Fruit fly (Drosophila melanogaster) whole organism, embryonic: ENCODE data around the gene Mics1.
A peak's percentile ranks its signal among the peaks of the same experiment; 100 is the strongest.

Experiments used
- Asciz ChIP-seq: fragments of 200-800 bp; sonication (Bioruptor generic); optimal IDR thresholded peaks from 2 replicates; lab custom pipeline; 2017; ENCODE audit warnings: missing biosample characterization, mild to moderate bottlenecking, missing genetic modification characterization, missing genetic modification reagents
- CG10543 ChIP-seq: fragments of 200-800 bp; sonication (Bioruptor generic); optimal IDR thresholded peaks from 3 replicates; lab custom pipeline; 2017; ENCODE audit warnings: missing biosample characterization, mild to moderate bottlenecking, missing genetic modification characterization, moderate library complexity
- CG11085 ChIP-seq: fragments of 200-800 bp; sonication (Bioruptor generic); IDR thresholded peaks from 2 replicates; pipeline ENCODE4 v1.3.6; 2022; ENCODE audit warnings: missing biosample characterization, missing genetic modification characterization
- CG11504 ChIP-seq: fragments of 200-800 bp; sonication (Bioruptor generic); optimal IDR thresholded peaks from 3 replicates; lab custom pipeline; 2019; ENCODE audit warnings: missing biosample characterization, mild to moderate bottlenecking, missing genetic modification characterization, moderate library complexity
- CG12391 ChIP-seq: fragments of 200-800 bp; sonication (Bioruptor generic); optimal IDR thresholded peaks from 3 replicates; lab custom pipeline; 2018; ENCODE audit warnings: missing biosample characterization, mild to moderate bottlenecking, missing genetic modification characterization, moderate library complexity
- CG12659 ChIP-seq: fragments of 200-800 bp; sonication (Bioruptor generic); optimal IDR thresholded peaks from 3 replicates; lab custom pipeline; 2017; ENCODE audit warnings: mild to moderate bottlenecking, missing biosample characterization, missing genetic modification reagents, missing genetic modification characterization
- CG12744 ChIP-seq: fragments of 200-800 bp; sonication (Bioruptor generic); optimal IDR thresholded peaks from 2 replicates; lab custom pipeline; 2016; ENCODE audit warnings: missing biosample characterization, missing genetic modification characterization
- CG13296 ChIP-seq: fragments of 200-800 bp; sonication (Bioruptor generic); optimal IDR thresholded peaks from 3 replicates; lab custom pipeline; 2018; ENCODE audit warnings: missing biosample characterization, mild to moderate bottlenecking, missing genetic modification characterization
- CG13775 ChIP-seq: fragments of 200-800 bp; sonication (Bioruptor generic); optimal IDR thresholded peaks from 3 replicates; lab custom pipeline; 2017; ENCODE audit warnings: missing biosample characterization, mild to moderate bottlenecking, missing genetic modification characterization
- CG15514 ChIP-seq: fragments of 200-800 bp; sonication (Bioruptor generic); optimal IDR thresholded peaks from 3 replicates; lab custom pipeline; 2017; ENCODE audit warnings: missing biosample characterization, missing genetic modification characterization, mild to moderate bottlenecking, moderate library complexity, missing genetic modification reagents
- CG16779 ChIP-seq: fragments of 200-800 bp; sonication (Bioruptor generic); IDR thresholded peaks from 2 replicates; pipeline ENCODE4 v1.3.6; 2022; ENCODE audit warnings: missing biosample characterization, missing genetic modification characterization
- CG18599 ChIP-seq: fragments of 200-800 bp; sonication (Bioruptor generic); optimal IDR thresholded peaks from 3 replicates; lab custom pipeline; 2017; ENCODE audit warnings: missing biosample characterization, missing genetic modification characterization, mild to moderate bottlenecking, moderate library complexity, missing genetic modification reagents
- CG2129 ChIP-seq: fragments of 200-800 bp; sonication (Bioruptor generic); IDR thresholded peaks from 2 replicates; pipeline ENCODE4 v1.3.6; 2022; ENCODE audit warnings: missing biosample characterization, missing genetic modification characterization; ENCODE audit not compliant: partially characterized antibody
- CG2199 ChIP-seq: fragments of 200-800 bp; sonication (Bioruptor generic); IDR thresholded peaks from 3 replicates; pipeline ENCODE4 v1.3.6; 2022; ENCODE audit warnings: missing biosample characterization, missing genetic modification characterization
- CG32772 ChIP-seq: fragments of 200-800 bp; sonication (Bioruptor generic); IDR thresholded peaks from 2 replicates; pipeline ENCODE4 v1.3.6; 2022; ENCODE audit warnings: missing biosample characterization, missing genetic modification characterization
- CG4404 ChIP-seq: fragments of 200-800 bp; sonication (Bioruptor generic); IDR thresholded peaks from 2 replicates; pipeline ENCODE4 v1.3.6; 2022; ENCODE audit warnings: missing biosample characterization, missing genetic modification characterization
- CG5245 ChIP-seq: fragments of 200-800 bp; sonication (Bioruptor generic); optimal IDR thresholded peaks from 3 replicates; lab custom pipeline; 2016; ENCODE audit warnings: missing biosample characterization, missing genetic modification characterization
- CG5953 ChIP-seq: fragments of 200-800 bp; sonication (Bioruptor generic); IDR thresholded peaks from 2 replicates; pipeline ENCODE4 v1.3.6; 2022; ENCODE audit warnings: missing biosample characterization, missing genetic modification characterization
- CG8281 ChIP-seq: fragments of 200-800 bp; sonication (Bioruptor generic); optimal IDR thresholded peaks from 2 replicates; lab custom pipeline; 2018; ENCODE audit warnings: missing biosample characterization, mild to moderate bottlenecking, missing genetic modification characterization, moderate library complexity
- CG8478 ChIP-seq: fragments of >200 bp; optimal IDR thresholded peaks from 2 replicates; lab custom pipeline; 2018
- CHES-1-like ChIP-seq: fragments of 200-800 bp; sonication (Bioruptor generic); optimal IDR thresholded peaks from 2 replicates; lab custom pipeline; 2016; ENCODE audit warnings: missing biosample characterization, missing genetic modification characterization
- D ChIP-seq, 2 experiments: fragments of 200-800 bp in 1 of 2; fragments of >200 bp in 1 of 2; sonication (Bioruptor generic) in 1 of 2; optimal IDR thresholded peaks; 2 replicates in 1 of 2; 3 replicates in 1 of 2; lab custom pipeline; 2017; ENCODE audit warnings: mild to moderate bottlenecking in 1 of 2, missing biosample characterization in 1 of 2, missing genetic modification characterization in 1 of 2, missing genetic modification reagents in 1 of 2
- Fer3 ChIP-seq: fragments of 200-800 bp; sonication (Bioruptor generic); optimal IDR thresholded peaks from 2 replicates; lab custom pipeline; 2018; ENCODE audit warnings: missing biosample characterization, mild to moderate bottlenecking, missing genetic modification characterization, moderate library complexity
- HLH4C ChIP-seq: fragments of 200-800 bp; sonication (Bioruptor generic); IDR thresholded peaks from 3 replicates; pipeline ENCODE4 v1.3.6; 2022; ENCODE audit warnings: missing biosample characterization, missing genetic modification characterization; ENCODE audit not compliant: partially characterized antibody
- Hmx ChIP-seq: fragments of 200-800 bp; sonication (Bioruptor generic); optimal IDR thresholded peaks from 2 replicates; lab custom pipeline; 2016; ENCODE audit warnings: missing biosample characterization, missing genetic modification characterization
- Mad ChIP-seq: fragments of 200-800 bp; sonication (Bioruptor generic); optimal IDR thresholded peaks from 2 replicates; lab custom pipeline; 2016; ENCODE audit warnings: missing biosample characterization, missing genetic modification characterization
- Opbp ChIP-seq: fragments of 200-800 bp; sonication (Bioruptor generic); IDR thresholded peaks from 3 replicates; pipeline ENCODE4 v1.3.6; 2022; ENCODE audit warnings: missing biosample characterization, missing genetic modification characterization; ENCODE audit not compliant: partially characterized antibody
- Rfx ChIP-seq: fragments of 200-800 bp; sonication (Bioruptor generic); IDR thresholded peaks from 2 replicates; pipeline ENCODE4 v1.3.6; 2022; ENCODE audit warnings: missing biosample characterization, missing genetic modification characterization
- Scr ChIP-seq: fragments of 200-800 bp; sonication (Bioruptor generic); IDR thresholded peaks from 2 replicates; pipeline ENCODE4 v1.3.6; 2022; ENCODE audit warnings: missing biosample characterization, missing genetic modification characterization; ENCODE audit not compliant: partially characterized antibody
- Spps ChIP-seq: fragments of 200-800 bp; sonication (Bioruptor generic); optimal IDR thresholded peaks from 2 replicates; lab custom pipeline; 2018; ENCODE audit warnings: missing biosample characterization, mild to moderate bottlenecking, missing genetic modification characterization
- Vsx1 ChIP-seq: fragments of 200-800 bp; sonication (Bioruptor generic); optimal IDR thresholded peaks from 2 replicates; lab custom pipeline; 2017; ENCODE audit warnings: missing biosample characterization, mild to moderate bottlenecking, missing genetic modification characterization, missing genetic modification reagents
- ase ChIP-seq: fragments of 200-800 bp; sonication (Bioruptor generic); IDR thresholded peaks from 3 replicates; pipeline ENCODE4 v1.3.6; 2022; ENCODE audit warnings: missing biosample characterization, missing genetic modification characterization
- dati ChIP-seq: fragments of 200-800 bp; sonication (Bioruptor generic); IDR thresholded peaks from 2 replicates; pipeline ENCODE4 v1.3.6; 2022; ENCODE audit warnings: missing biosample characterization, missing genetic modification characterization
- en ChIP-seq: fragments of 200-800 bp; sonication (Bioruptor generic); optimal IDR thresholded peaks from 2 replicates; lab custom pipeline; 2016; ENCODE audit warnings: missing biosample characterization, missing genetic modification characterization
- eve ChIP-seq, 2 experiments: fragments of >200 bp; optimal IDR thresholded peaks; 2 replicates each; lab custom pipeline; 2017; ENCODE audit warnings: missing biosample characterization in 2 of 2, missing genetic modification characterization in 2 of 2
- gcm2 ChIP-seq: fragments of 200-800 bp; sonication (Bioruptor generic); optimal IDR thresholded peaks from 2 replicates; lab custom pipeline; 2016; ENCODE audit warnings: missing biosample characterization, missing genetic modification characterization
- mam ChIP-seq: fragments of 200-800 bp; sonication (Bioruptor generic); optimal IDR thresholded peaks from 3 replicates; lab custom pipeline; 2016; ENCODE audit warnings: missing biosample characterization, missing genetic modification characterization
- mirr ChIP-seq: fragments of 200-800 bp; sonication (Bioruptor generic); optimal IDR thresholded peaks from 3 replicates; lab custom pipeline; 2018; ENCODE audit warnings: missing biosample characterization, mild to moderate bottlenecking, missing genetic modification characterization
- nau ChIP-seq: fragments of 200-800 bp; sonication (Bioruptor generic); optimal IDR thresholded peaks from 3 replicates; lab custom pipeline; 2017; ENCODE audit warnings: missing biosample characterization, mild to moderate bottlenecking, missing genetic modification characterization, missing genetic modification reagents
- odd ChIP-seq: fragments of 200-800 bp; sonication (Bioruptor generic); optimal IDR thresholded peaks from 2 replicates; lab custom pipeline; 2017; ENCODE audit warnings: missing biosample characterization, mild to moderate bottlenecking, missing genetic modification characterization
- pnt ChIP-seq: fragments of 200-800 bp; sonication (Bioruptor generic); optimal IDR thresholded peaks from 3 replicates; lab custom pipeline; 2016; ENCODE audit warnings: missing biosample characterization, missing genetic modification characterization
- sens-2 ChIP-seq: fragments of 200-800 bp; sonication (Bioruptor generic); IDR thresholded peaks from 2 replicates; pipeline ENCODE4 v1.3.6; 2022; ENCODE audit warnings: missing biosample characterization, missing genetic modification characterization
- seq ChIP-seq: fragments of 200-800 bp; sonication (Bioruptor generic); IDR thresholded peaks from 2 replicates; pipeline ENCODE4 v1.3.6; 2022; ENCODE audit warnings: missing biosample characterization, missing genetic modification characterization
- so ChIP-seq: fragments of 200-800 bp; sonication (Bioruptor generic); IDR thresholded peaks from 3 replicates; pipeline ENCODE4 v1.3.6; 2022; ENCODE audit warnings: missing biosample characterization, missing genetic modification characterization
- tio ChIP-seq: fragments of 200-800 bp; sonication (Bioruptor generic); optimal IDR thresholded peaks from 2 replicates; lab custom pipeline; 2017; ENCODE audit warnings: missing biosample characterization, missing genetic modification characterization, inconsistent platforms
- tna ChIP-seq: fragments of 200-800 bp; sonication (Bioruptor generic); IDR thresholded peaks from 2 replicates; pipeline ENCODE4 v1.3.6; 2022; ENCODE audit warnings: missing biosample characterization, missing genetic modification characterization; ENCODE audit not compliant: partially characterized antibody
- unc-4 ChIP-seq: fragments of 200-800 bp; sonication (Bioruptor generic); IDR thresholded peaks from 2 replicates; pipeline ENCODE4 v1.3.6; 2022; ENCODE audit warnings: missing biosample characterization, missing genetic modification characterization; ENCODE audit not compliant: partially characterized antibody
- unpg ChIP-seq: fragments of 200-800 bp; sonication (Bioruptor generic); optimal IDR thresholded peaks from 3 replicates; lab custom pipeline; 2018; ENCODE audit warnings: missing biosample characterization, mild to moderate bottlenecking, missing genetic modification characterization, moderate library complexity

The Mics1 gene

dm6 chr3R:7506314-7506988 is 4.3 kb upstream of the Mics1 start (continued):
- TF ChIP-seq mirr (GFP tag; lab: Kevin White, UChicago) (peak; percentile 56), CG12391 (peak; percentile 76), CG18599 (GFP tag; lab: Kevin White, UChicago) (peak; percentile 95), tio (GFP tag; lab: Kevin White, UChicago) (peak; percentile 85), eve (GFP tag; optimal IDR thresholded peaks at IDR 0.05; lab: Kevin White, UChicago) (peak in 1 of 2 experiments; percentile 24), Rfx (GFP tag; lab: Robert Waterston, UW) (peak; percentile 96), unpg (GFP tag; lab: Kevin White, UChicago) (peak; percentile 84), CG5953 (GFP tag; lab: Robert Waterston, UW) (no peak), unc-4 (GFP tag; lab: Robert Waterston, UW) (no peak), CG8478 (lab: Kevin White, UChicago) (no peak), CG2199 (GFP tag; lab: Robert Waterston, UW) (no peak), CG12659 (GFP tag; lab: Kevin White, UChicago) (peak; percentile 86), CG5245 (GFP tag; lab: Kevin White, UChicago) (peak; percentile 49), CG13296 (GFP tag; lab: Kevin White, UChicago) (peak; percentile 81), Fer3 (tag; lab: Kevin White, UChicago) (peak; percentile 91), seq (GFP tag; lab: Robert Waterston, UW) (peak; percentile 80), pnt (peak; percentile 74), CHES-1-like (GFP tag; lab: Kevin White, UChicago) (peak; percentile 90), so (GFP tag; lab: Robert Waterston, UW) (peak; percentile 69; the same call in 2 of the 3 replicates), mam (peak; percentile 93), Hmx (peak; percentile 74), dati (GFP tag; lab: Robert Waterston, UW) (no peak), Asciz (GFP tag; lab: Kevin White, UChicago) (peak; percentile 19), CG13775 (GFP tag; lab: Kevin White, UChicago) (peak; percentile 81), ase (no peak; the same call in 1 of the 3 replicates), CG32772 (GFP tag; lab: Robert Waterston, UW) (peak; percentile 59; the same call in 1 of the 2 replicates), CG15514 (peak; percentile 86), Spps (tag; lab: Kevin White, UChicago) (no peak), Vsx1 (peak; percentile 40), Scr (GFP tag; lab: Robert Waterston, UW) (no peak), CG10543 (peak; percentile 71), Opbp (GFP tag; lab: Robert Waterston, UW) (no peak), CG11085 (GFP tag; lab: Robert Waterston, UW) (peak; percentile 76; the same call in 1 of the 2 replicates), CG12744 (peak; percentile 86), sens-2 (no peak), CG8281 (tag; lab: Kevin White, UChicago) (peak; percentile 37), tna (GFP tag; lab: Robert Waterston, UW) (no peak), CG11504 (peak; percentile 79), D (optimal IDR thresholded peaks at IDR 0.05; lab: Kevin White, UChicago) (no peak), D (GFP tag; optimal IDR thresholded peaks at IDR 0.05; lab: Kevin White, UChicago) (no peak), en (GFP tag; lab: Kevin White, UChicago) (peak; percentile 57), CG2129 (GFP tag; lab: Robert Waterston, UW) (no peak), HLH4C (GFP tag; lab: Robert Waterston, UW) (no peak), gcm2 (GFP tag; lab: Kevin White, UChicago) (peak; percentile 39), nau (GFP tag; lab: Kevin White, UChicago) (peak; percentile 69), CG4404 (GFP tag; lab: Robert Waterston, UW) (peak; percentile 53), Mad (GFP tag; lab: Kevin White, UChicago) (peak; percentile 79), CG16779 (GFP tag; lab: Robert Waterston, UW) (peak; percentile 87), odd (GFP tag; lab: Kevin White, UChicago) (peak; percentile 55)
